Fruit fly (Drosophila melanogaster) whole organism, embryonic: ENCODE results near the gene CCT3.

Experiments
- Awh ChIP-seq: fragments of 200-800 bp; sonication (Bioruptor generic); IDR thresholded peaks from 2 replicates; pipeline ENCODE4, ENCODE4 v1.3.6; 2022; ENCODE audit warnings: missing biosample characterization, missing genetic modification characterization
- Bdp1 ChIP-seq: fragments of 200-800 bp; sonication (Bioruptor generic); optimal IDR thresholded peaks from 3 replicates; lab custom pipeline; 2016; ENCODE audit warnings: missing biosample characterization, missing genetic modification characterization
- CG10321 ChIP-seq: fragments of 200-800 bp; sonication (Bioruptor generic); IDR thresholded peaks from 2 replicates; pipeline ENCODE4 v1.3.6; 2022; ENCODE audit warnings: missing biosample characterization, missing genetic modification characterization
- CG11247 ChIP-seq: fragments of 200-800 bp; sonication (Bioruptor generic); IDR thresholded peaks from 2 replicates; pipeline ENCODE4 v1.3.6; 2022; ENCODE audit warnings: missing biosample characterization, missing genetic modification characterization
- CG11723 ChIP-seq: fragments of 200-800 bp; sonication (Bioruptor generic); optimal IDR thresholded peaks from 2 replicates; lab custom pipeline; 2017; ENCODE audit warnings: missing biosample characterization, mild to moderate bottlenecking, missing genetic modification characterization
- CG12391 ChIP-seq: fragments of 200-800 bp; sonication (Bioruptor generic); optimal IDR thresholded peaks from 3 replicates; lab custom pipeline; 2018; ENCODE audit warnings: missing biosample characterization, mild to moderate bottlenecking, missing genetic modification characterization, moderate library complexity
- CG12659 ChIP-seq: fragments of 200-800 bp; sonication (Bioruptor generic); optimal IDR thresholded peaks from 3 replicates; lab custom pipeline; 2017; ENCODE audit warnings: mild to moderate bottlenecking, missing biosample characterization, missing genetic modification reagents, missing genetic modification characterization
- CG12942 ChIP-seq: fragments of 200-800 bp; sonication (Bioruptor generic); optimal IDR thresholded peaks from 3 replicates; lab custom pipeline; 2016; ENCODE audit warnings: missing biosample characterization, missing genetic modification characterization
- CG13424 ChIP-seq: fragments of 200-800 bp; sonication (Bioruptor generic); optimal IDR thresholded peaks from 2 replicates; lab custom pipeline; 2019; ENCODE audit warnings: missing biosample characterization, mild to moderate bottlenecking, missing genetic modification characterization, moderate library complexity
- CG14050 ChIP-seq: fragments of 200-800 bp; sonication (Bioruptor generic); IDR thresholded peaks from 3 replicates; pipeline ENCODE4 v1.3.6; 2022; ENCODE audit warnings: missing biosample characterization, missing genetic modification characterization
- CG14860 ChIP-seq: fragments of 200-800 bp; sonication (Bioruptor generic); IDR thresholded peaks from 3 replicates; pipeline ENCODE4 v1.3.6; 2022; ENCODE audit warnings: missing biosample characterization, missing genetic modification characterization; ENCODE audit not compliant: partially characterized antibody
- CG1602 ChIP-seq: fragments of 200-800 bp; sonication (Bioruptor generic); optimal IDR thresholded peaks from 3 replicates; lab custom pipeline; 2016; ENCODE audit warnings: missing biosample characterization, missing genetic modification characterization
- CG2202 ChIP-seq: fragments of 200-800 bp; sonication (Bioruptor generic); optimal IDR thresholded peaks from 2 replicates; lab custom pipeline; 2018; ENCODE audit warnings: missing biosample characterization, mild to moderate bottlenecking, missing genetic modification characterization
- CG2678 ChIP-seq: fragments of 200-800 bp; sonication (Bioruptor generic); optimal IDR thresholded peaks from 3 replicates; lab custom pipeline; 2019; ENCODE audit warnings: missing biosample characterization, mild to moderate bottlenecking, missing genetic modification characterization, moderate library complexity
- CG3065 ChIP-seq: fragments of 200-800 bp; sonication (Bioruptor generic); optimal IDR thresholded peaks from 2 replicates; lab custom pipeline; 2016; ENCODE audit warnings: missing biosample characterization, missing genetic modification characterization
- CG31388 ChIP-seq: fragments of 200-800 bp; sonication (Bioruptor generic); optimal IDR thresholded peaks from 2 replicates; lab custom pipeline; 2016; ENCODE audit warnings: missing biosample characterization, missing genetic modification characterization
- CG34224 ChIP-seq: fragments of 200-800 bp; sonication (Bioruptor generic); IDR thresholded peaks from 3 replicates; pipeline ENCODE4 v1.3.6; 2022; ENCODE audit warnings: missing biosample characterization, missing genetic modification characterization; ENCODE audit not compliant: partially characterized antibody
- CG34376 ChIP-seq: fragments of 200-800 bp; sonication (Bioruptor generic); optimal IDR thresholded peaks from 2 replicates; lab custom pipeline; 2018; ENCODE audit warnings: missing biosample characterization, mild to moderate bottlenecking, missing genetic modification characterization
- CG42726 ChIP-seq: fragments of 200-800 bp; sonication (Bioruptor generic); IDR thresholded peaks from 2 replicates; pipeline ENCODE4 v1.3.6; 2022; ENCODE audit warnings: missing biosample characterization, missing genetic modification characterization; ENCODE audit not compliant: partially characterized antibody
- CG4424 ChIP-seq: fragments of 200-800 bp; sonication (Bioruptor generic); optimal IDR thresholded peaks from 3 replicates; lab custom pipeline; 2016; ENCODE audit warnings: missing biosample characterization, missing genetic modification characterization
- CG6175 ChIP-seq: fragments of 200-800 bp; sonication (Bioruptor generic); IDR thresholded peaks from 3 replicates; pipeline ENCODE4 v1.3.6; 2022; ENCODE audit warnings: missing biosample characterization, missing genetic modification characterization
- CG6683 ChIP-seq: fragments of 200-800 bp; sonication (Bioruptor generic); optimal IDR thresholded peaks from 2 replicates; lab custom pipeline; 2017; ENCODE audit warnings: missing biosample characterization, mild to moderate bottlenecking, missing genetic modification characterization, missing genetic modification reagents
- CG7963 ChIP-seq: fragments of 200-800 bp; sonication (Bioruptor generic); IDR thresholded peaks from 3 replicates; pipeline ENCODE4 v1.3.6; 2022; ENCODE audit warnings: missing biosample characterization, missing genetic modification characterization; ENCODE audit not compliant: partially characterized antibody
- CG8944 ChIP-seq: fragments of 200-800 bp; sonication (Bioruptor generic); optimal IDR thresholded peaks from 3 replicates; lab custom pipeline; 2016; ENCODE audit warnings: missing biosample characterization, missing genetic modification characterization
- CG9437 ChIP-seq: fragments of 200-800 bp; sonication (Bioruptor generic); optimal IDR thresholded peaks from 2 replicates; lab custom pipeline; 2018; ENCODE audit warnings: missing biosample characterization, mild to moderate bottlenecking, missing genetic modification characterization
- Camta ChIP-seq: fragments of 200-800 bp; sonication (Bioruptor generic); optimal IDR thresholded peaks from 2 replicates; lab custom pipeline; 2016; ENCODE audit warnings: missing biosample characterization, missing genetic modification characterization
- CoRest ChIP-seq: fragments of 200-800 bp; sonication (Bioruptor generic); optimal IDR thresholded peaks from 3 replicates; lab custom pipeline; 2018; ENCODE audit warnings: missing biosample characterization, mild to moderate bottlenecking, missing genetic modification characterization, moderate library complexity
- Dad ChIP-seq: fragments of 200-800 bp; sonication (Bioruptor generic); optimal IDR thresholded peaks from 3 replicates; lab custom pipeline; 2016; ENCODE audit warnings: missing biosample characterization, missing genetic modification characterization
- Dip3 ChIP-seq: fragments of 200-800 bp; sonication (Bioruptor generic); optimal IDR thresholded peaks from 3 replicates; lab custom pipeline; 2016; ENCODE audit warnings: missing biosample characterization, missing genetic modification characterization
- Doc3 ChIP-seq: fragments of 200-800 bp; sonication (Bioruptor generic); IDR thresholded peaks from 3 replicates; pipeline ENCODE4 v1.3.6; 2022; ENCODE audit warnings: missing biosample characterization, missing genetic modification characterization; ENCODE audit not compliant: partially characterized antibody
- Ets97D ChIP-seq: fragments of 200-800 bp; sonication (Bioruptor generic); optimal IDR thresholded peaks from 3 replicates; lab custom pipeline; 2016; ENCODE audit warnings: missing biosample characterization, missing genetic modification characterization
- HmgZ ChIP-seq: fragments of 200-800 bp; sonication (Bioruptor generic); optimal IDR thresholded peaks from 2 replicates; lab custom pipeline; 2018; ENCODE audit warnings: missing biosample characterization, mild to moderate bottlenecking, missing genetic modification characterization
- Hmr ChIP-seq: fragments of 200-800 bp; sonication (Bioruptor generic); optimal IDR thresholded peaks from 3 replicates; lab custom pipeline; 2017; ENCODE audit warnings: mild to moderate bottlenecking, missing biosample characterization, missing genetic modification reagents, missing genetic modification characterization
- MBD-R2 ChIP-seq: fragments of 200-800 bp; sonication (Bioruptor generic); IDR thresholded peaks from 2 replicates; pipeline ENCODE4 v1.3.6; 2022; ENCODE audit warnings: missing biosample characterization, missing genetic modification characterization
- Xbp1 ChIP-seq: fragments of 200-800 bp; sonication (Bioruptor generic); optimal IDR thresholded peaks from 3 replicates; lab custom pipeline; 2016; ENCODE audit warnings: missing biosample characterization, mild to moderate bottlenecking, missing genetic modification characterization
- ap ChIP-seq: fragments of 200-800 bp; sonication (Bioruptor generic); IDR thresholded peaks from 2 replicates; pipeline ENCODE4 v1.3.6; 2022; ENCODE audit warnings: missing biosample characterization, missing genetic modification characterization
- ato ChIP-seq: fragments of 200-800 bp; sonication (Bioruptor generic); IDR thresholded peaks from 2 replicates; pipeline ENCODE4 v1.3.6; 2022; ENCODE audit warnings: missing biosample characterization, missing genetic modification characterization; ENCODE audit not compliant: partially characterized antibody
- caup ChIP-seq: fragments of 200-800 bp; sonication (Bioruptor generic); optimal IDR thresholded peaks from 3 replicates; lab custom pipeline; 2017; ENCODE audit warnings: missing biosample characterization, mild to moderate bottlenecking, missing genetic modification characterization, moderate library complexity; ENCODE audit not compliant: severe bottlenecking
- croc ChIP-seq: fragments of 200-800 bp; sonication (Bioruptor generic); conservative IDR thresholded peaks from 3 replicates; pipeline ENCODE4 v1.3.6; 2022; ENCODE audit warnings: missing biosample characterization, missing genetic modification characterization
- dan ChIP-seq: fragments of 200-800 bp; sonication (Bioruptor generic); IDR thresholded peaks from 2 replicates; pipeline ENCODE4 v1.3.6; 2022; ENCODE audit warnings: missing biosample characterization, missing genetic modification characterization
- dm ChIP-seq: fragments of 200-800 bp; sonication (Bioruptor generic); optimal IDR thresholded peaks from 3 replicates; lab custom pipeline; 2016; ENCODE audit warnings: missing biosample characterization, missing genetic modification characterization
- dmrt99B ChIP-seq: fragments of 200-800 bp; sonication (Bioruptor generic); optimal IDR thresholded peaks from 2 replicates; lab custom pipeline; 2018; ENCODE audit warnings: missing biosample characterization, mild to moderate bottlenecking, missing genetic modification characterization, moderate library complexity
- ftz-f1 ChIP-seq: fragments of 200-800 bp; sonication (Bioruptor generic); optimal IDR thresholded peaks from 2 replicates; lab custom pipeline; 2016; ENCODE audit warnings: missing biosample characterization, missing genetic modification characterization
- h ChIP-seq: fragments of >200 bp; optimal IDR thresholded peaks from 2 replicates; lab custom pipeline; 2017
- kay ChIP-seq: fragments of 200-800 bp; sonication (Bioruptor generic); optimal IDR thresholded peaks from 2 replicates; lab custom pipeline; 2016; ENCODE audit warnings: missing biosample characterization, missing genetic modification characterization
- nau ChIP-seq: fragments of 200-800 bp; sonication (Bioruptor generic); optimal IDR thresholded peaks from 3 replicates; lab custom pipeline; 2017; ENCODE audit warnings: missing biosample characterization, mild to moderate bottlenecking, missing genetic modification characterization, missing genetic modification reagents
- phol ChIP-seq: fragments of 200-800 bp; sonication (Bioruptor generic); optimal IDR thresholded peaks from 3 replicates; lab custom pipeline; 2018; ENCODE audit warnings: missing biosample characterization, mild to moderate bottlenecking, missing genetic modification characterization, moderate library complexity
- ro ChIP-seq: fragments of 200-800 bp; sonication (Bioruptor generic); IDR thresholded peaks from 2 replicates; pipeline ENCODE4 v1.3.6; 2022; ENCODE audit warnings: missing biosample characterization, missing genetic modification characterization
- slbo ChIP-seq: fragments of 200-800 bp; sonication (Bioruptor generic); IDR thresholded peaks from 2 replicates; pipeline ENCODE4 v1.3.6; 2022; ENCODE audit warnings: missing biosample characterization, missing genetic modification characterization
- trh ChIP-seq: fragments of 200-800 bp; sonication (Bioruptor generic); optimal IDR thresholded peaks from 2 replicates; lab custom pipeline; 2016; ENCODE audit warnings: missing biosample characterization, missing genetic modification characterization
- vnd ChIP-seq: fragments of 200-800 bp; sonication (Bioruptor generic); IDR thresholded peaks from 3 replicates; pipeline ENCODE4 v1.3.6; 2022; ENCODE audit warnings: missing biosample characterization, missing genetic modification characterization; ENCODE audit not compliant: partially characterized antibody

CCT3 gene

dm6 chr3R:16652091-16652490 lies 4.7 kb downstream of the CCT3 start, which contains the start of gene CG14907 (continued):
- no peak for TF ChIP-seq CoRest (tag; lab: Kevin White, UChicago)
- no peak for TF ChIP-seq ato (GFP tag; lab: Robert Waterston, UW)
- TF ChIP-seq CG1602 (GFP tag; lab: Kevin White, UChicago): no peak
- TF ChIP-seq dmrt99B (tag; lab: Kevin White, UChicago): no peak
- TF ChIP-seq Awh: no peak
- no peak for TF ChIP-seq slbo (GFP tag; lab: Robert Waterston, UW)
- no peak for TF ChIP-seq caup (GFP tag; lab: Kevin White, UChicago)
- TF ChIP-seq CG11247 (GFP tag; lab: Robert Waterston, UW): no peak
- no peak for TF ChIP-seq CG6175 (GFP tag; lab: Robert Waterston, UW)
- peak; percentile 50; the same call in 1 of the 3 replicates for TF ChIP-seq CG7963 (GFP tag; lab: Robert Waterston, UW)
- 0 out of 2 replicates have a peak, but pooled peaks have one; percentile 5 for TF ChIP-seq CG42726
- TF ChIP-seq ftz-f1 (GFP tag; lab: Kevin White, UChicago): no peak
- TF ChIP-seq CG3065 (GFP tag; lab: Kevin White, UChicago): no peak
- TF ChIP-seq dan (GFP tag; lab: Robert Waterston, UW): no peak
- no peak for TF ChIP-seq CG4424 (GFP tag; lab: Kevin White, UChicago)
- no peak for TF ChIP-seq CG2678 (tag; lab: Kevin White, UChicago)
- TF ChIP-seq CG8944 (GFP tag; lab: Kevin White, UChicago): no peak
- TF ChIP-seq Dip3: no peak
- TF ChIP-seq CG34376 (GFP tag; lab: Kevin White, UChicago): peak; percentile 44
- no peak for TF ChIP-seq nau (GFP tag; lab: Kevin White, UChicago)
- no peak for TF ChIP-seq croc (GFP tag; lab: Robert Waterston, UW)
- TF ChIP-seq dm: peak; percentile 61
- no peak for TF ChIP-seq CG12942
- no peak for TF ChIP-seq phol (tag; lab: Kevin White, UChicago)
- TF ChIP-seq Xbp1: no peak
- peak; percentile 20; the same call in 1 of the 3 replicates for TF ChIP-seq CG14860 (GFP tag; lab: Robert Waterston, UW)
- no peak for TF ChIP-seq CG6683 (GFP tag; lab: Kevin White, UChicago)
- TF ChIP-seq HmgZ (tag; lab: Kevin White, UChicago): peak; percentile 2
- no peak for TF ChIP-seq Camta (GFP tag; lab: Kevin White, UChicago)
- no peak for TF ChIP-seq ro
- no peak for TF ChIP-seq CG10321 (GFP tag; lab: Robert Waterston, UW)
- peak; percentile 18 for TF ChIP-seq Ets97D (GFP tag; lab: Kevin White, UChicago)
- no peak for TF ChIP-seq CG11723 (GFP tag; lab: Kevin White, UChicago)
- no peak for TF ChIP-seq h (lab: Kevin White, UChicago)
- no peak for TF ChIP-seq CG12391 (tag; lab: Kevin White, UChicago)
- TF ChIP-seq CG2202: no peak
- TF ChIP-seq CG9437: no peak
- peak; percentile 69 for TF ChIP-seq CG34224 (GFP tag; lab: Robert Waterston, UW)
- no peak for TF ChIP-seq CG14050 (GFP tag; lab: Robert Waterston, UW)
- TF ChIP-seq Doc3: peak; percentile 55; the same call in 2 of the 3 replicates
- peak; percentile 28 for TF ChIP-seq CG12659
- no peak for TF ChIP-seq CG13424 (tag; lab: Kevin White, UChicago)
- no peak for TF ChIP-seq Bdp1 (GFP tag; lab: Kevin White, UChicago)
- TF ChIP-seq kay (GFP tag; lab: Kevin White, UChicago): peak; percentile 91
- TF ChIP-seq Dad (GFP tag; lab: Kevin White, UChicago): no peak
- TF ChIP-seq trh (GFP tag; lab: Kevin White, UChicago): no peak
- TF ChIP-seq MBD-R2 (GFP tag; lab: Robert Waterston, UW): peak; percentile 68
- TF ChIP-seq Hmr (GFP tag; lab: Kevin White, UChicago): no peak
- TF ChIP-seq vnd: peak; percentile 34; the same call in 1 of the 3 replicates
- no peak for TF ChIP-seq CG31388 (GFP tag; lab: Kevin White, UChicago)
- TF ChIP-seq ap (GFP tag; lab: Robert Waterston, UW): no peak
